Fruit fly (Drosophila melanogaster) S2 (cell line): ENCODE results near the gene thoc7.

Experiments
- CG8478 ChIP-seq: fragments of >200 bp; optimal IDR thresholded peaks from 2 replicates; lab custom pipeline; 2018
- CTCF ChIP-seq, 2 experiments: fragments of >200 bp; optimal IDR thresholded peaks; 2 replicates each; lab custom pipeline; 2018

Gene thoc7

DNA sequence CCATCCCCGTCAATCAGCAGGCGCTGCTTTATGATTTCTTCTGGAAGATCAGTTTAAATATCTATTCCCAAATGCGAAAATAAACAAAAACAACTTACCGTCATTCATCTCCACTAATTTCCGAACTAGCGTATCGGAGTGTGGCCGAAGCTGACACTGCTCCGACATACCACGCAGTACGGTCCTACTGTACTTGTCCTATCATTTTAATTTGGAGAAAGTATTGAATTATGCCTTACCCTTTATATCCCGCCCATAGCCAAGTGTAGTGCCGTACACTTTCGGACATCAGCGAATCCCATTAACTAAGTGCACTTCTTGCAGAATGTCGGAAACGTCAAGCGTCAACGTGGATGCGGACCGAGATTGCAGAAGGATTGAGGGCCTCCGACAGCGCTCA is at the start of gene thoc7, which contains the start of gene Dis3l2:
TSS of gene thoc7 (minus strand) at position 168 of the 400 bp plus-strand sequence.
TSS of gene Dis3l2 (plus strand) at position 190 of the 400 bp plus-strand sequence.
- TF ChIP-seq CTCF (optimal IDR thresholded peaks at IDR 0.05; lab: Kevin White, UChicago) (no peak), CG8478 (no peak)

dm6 chr3L:257618-258475 is 45.4 kb upstream of the thoc7 start, which contains the start of the genes DIP2 and wac:
Gene DIP2 (minus strand): TSS chr3L:257954.
Gene wac (plus strand): TSS chr3L:258176.
- TF ChIP-seq CG8478 (no peak), CTCF (optimal IDR thresholded peaks at IDR 0.05; lab: Kevin White, UChicago) (peak in 1 of 2 experiments; percentile 57)

DNA sequence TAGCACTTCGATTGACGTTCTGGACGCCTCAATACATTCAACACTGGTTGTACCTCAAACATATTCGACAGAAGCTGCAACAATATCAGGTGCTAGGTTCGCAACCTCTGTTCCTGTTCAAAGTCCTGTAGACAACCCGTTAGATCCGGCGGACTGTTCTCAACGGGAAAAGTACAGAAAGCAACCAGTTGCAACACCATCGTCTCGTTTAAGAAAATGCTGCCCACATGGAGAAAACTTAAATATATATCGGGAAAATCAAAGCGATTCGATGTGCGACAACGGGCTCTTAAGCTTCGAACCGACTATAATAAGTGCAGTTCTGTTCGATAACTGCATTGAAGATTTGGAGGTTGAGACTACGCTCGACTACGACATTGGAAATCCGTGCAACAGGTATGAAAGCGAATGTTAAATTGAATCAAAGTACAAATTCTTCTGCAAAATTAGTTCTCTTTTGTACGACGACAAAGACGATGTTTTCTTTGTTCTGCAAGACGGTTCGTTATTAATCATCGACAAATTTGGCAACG is 35.8 kb upstream of the thoc7 start:
- peak in 1 of 2 experiments; percentile 18 for TF ChIP-seq CTCF (optimal IDR thresholded peaks at IDR 0.05; lab: Kevin White, UChicago)
- no peak for TF ChIP-seq CG8478

DNA sequence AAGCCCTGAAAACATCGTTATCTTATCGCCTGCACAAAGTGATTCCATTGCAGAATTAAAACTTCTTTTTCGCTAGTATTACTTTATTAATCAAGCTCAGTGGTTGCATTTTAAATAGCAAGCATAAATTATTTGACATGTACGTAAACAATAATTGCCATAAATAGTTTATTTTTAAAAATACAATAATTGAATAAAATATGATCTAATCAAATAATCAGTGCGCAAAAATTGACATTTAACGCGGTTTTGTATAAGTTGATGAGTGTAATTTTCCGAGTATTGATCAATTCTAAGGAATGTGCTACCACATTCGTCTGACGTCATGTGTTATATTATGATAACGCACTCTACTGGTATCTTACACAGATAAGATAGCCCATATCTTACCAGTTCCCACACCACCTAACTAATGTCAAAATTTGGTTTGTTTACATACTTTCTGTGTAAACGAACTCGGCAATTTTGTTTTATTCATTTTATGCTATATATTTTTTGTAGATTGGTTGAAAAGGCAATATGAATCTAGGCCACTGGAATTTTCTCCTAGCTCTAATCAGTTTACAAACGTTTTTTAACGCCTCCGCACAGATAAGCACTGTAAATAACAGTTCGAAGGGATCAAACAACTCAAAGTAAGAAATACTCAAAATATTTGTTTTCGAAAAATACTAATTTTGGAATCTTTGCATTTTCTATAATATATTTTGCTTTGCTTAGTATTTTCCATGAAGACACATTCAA is 35.2 kb upstream of the thoc7 start, which contains the start of gene mthl14:
TSS of gene mthl14 (plus strand) at position 10 of the 744 bp plus-strand sequence.
- TF ChIP-seq CTCF (optimal IDR thresholded peaks at IDR 0.05; lab: Kevin White, UChicago) = no peak
- TF ChIP-seq CG8478 = no peak

DNA sequence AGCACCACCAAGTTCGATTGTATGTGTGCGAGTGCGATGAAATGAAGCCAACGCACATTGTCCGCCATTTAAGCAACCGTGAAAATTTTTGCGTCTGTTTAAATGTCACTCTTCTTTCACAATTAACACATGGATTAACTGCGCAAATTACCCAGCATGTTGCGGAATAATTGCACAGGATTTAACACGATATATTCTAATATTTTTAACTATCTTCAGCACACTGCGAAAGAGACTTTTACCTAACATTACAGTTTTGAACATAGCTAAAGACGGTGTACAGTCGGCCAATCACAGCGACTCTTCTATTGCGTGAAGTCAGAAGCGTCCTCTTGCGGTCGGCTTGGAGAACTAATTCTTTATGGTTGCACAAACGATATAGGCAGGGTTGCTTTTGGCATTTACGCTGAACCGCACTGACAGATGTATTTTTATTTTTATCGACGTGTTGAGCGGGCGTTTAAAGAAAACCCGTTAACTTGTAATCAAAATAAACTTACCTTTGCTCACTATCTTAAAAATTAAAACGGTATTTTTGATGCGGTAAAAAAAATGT is 34.2 kb upstream of the thoc7 start:
- TF ChIP-seq CG8478 (no peak), CTCF (optimal IDR thresholded peaks at IDR 0.05; lab: Kevin White, UChicago) (peak; percentile 96 to 97)

DNA sequence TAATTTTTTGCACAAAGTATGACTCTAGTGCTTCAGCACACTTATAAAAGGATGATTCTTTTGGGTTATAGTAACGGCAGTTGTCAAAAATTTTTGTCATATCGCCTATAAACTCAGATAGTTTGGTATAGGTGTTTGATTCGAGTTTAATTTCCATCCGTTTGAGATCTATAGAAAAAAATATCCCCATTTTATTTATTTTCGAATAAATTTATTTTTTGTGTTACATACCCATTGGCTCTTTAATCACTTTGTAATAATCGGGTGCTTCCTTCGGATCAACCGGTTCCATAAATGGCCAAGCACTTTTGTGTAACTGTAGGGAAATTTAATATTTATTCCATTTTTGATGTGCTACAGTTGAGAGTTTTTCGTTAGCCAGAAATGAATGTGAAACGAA is 21.9 kb upstream of the thoc7 start:
- no peak for TF ChIP-seq CG8478

dm6 chr3L:233251-233650 is 20.8 kb upstream of the thoc7 start, which contains the start of gene CG34453:
Gene CG34453 (minus strand): TSS chr3L:233351.
- TF ChIP-seq CTCF (optimal IDR thresholded peaks at IDR 0.05; lab: Kevin White, UChicago) (no peak), CG8478 (no peak)

- TF ChIP-seq CG8478 = no peak
- TF ChIP-seq CTCF (optimal IDR thresholded peaks at IDR 0.05; lab: Kevin White, UChicago) = no peak
These were observed 19.8 kb upstream of the thoc7 start, which contains the start of gene CG34454 for dm6 chr3L:232267-232666. Gene CG34454 (minus strand): TSS chr3L:232350.

DNA sequence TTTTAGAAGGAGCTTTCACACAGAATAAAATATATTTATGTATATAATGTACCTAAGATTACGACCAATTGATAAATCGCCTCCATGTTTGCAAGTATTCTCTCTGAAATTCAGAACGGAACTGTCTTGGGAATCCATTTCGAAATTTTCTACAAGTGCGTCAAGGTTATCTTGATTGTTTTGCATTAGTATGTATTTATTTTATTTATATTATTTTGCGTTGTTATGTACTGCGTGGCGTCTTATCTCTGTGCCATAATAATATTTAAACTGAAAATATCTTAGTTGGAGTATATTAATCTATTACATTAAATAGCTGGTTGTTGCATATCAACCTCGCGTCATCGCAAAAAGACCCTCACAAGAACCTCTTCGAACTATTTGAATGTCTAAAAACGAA is 19.0 kb upstream of the thoc7 start, which contains the start of gene CG42846:
TSS of gene CG42846 (minus strand) at position 101 of the 400 bp plus-strand sequence.
- no peak for TF ChIP-seq CG8478
- TF ChIP-seq CTCF (optimal IDR thresholded peaks at IDR 0.05; lab: Kevin White, UChicago) = no peak

DNA sequence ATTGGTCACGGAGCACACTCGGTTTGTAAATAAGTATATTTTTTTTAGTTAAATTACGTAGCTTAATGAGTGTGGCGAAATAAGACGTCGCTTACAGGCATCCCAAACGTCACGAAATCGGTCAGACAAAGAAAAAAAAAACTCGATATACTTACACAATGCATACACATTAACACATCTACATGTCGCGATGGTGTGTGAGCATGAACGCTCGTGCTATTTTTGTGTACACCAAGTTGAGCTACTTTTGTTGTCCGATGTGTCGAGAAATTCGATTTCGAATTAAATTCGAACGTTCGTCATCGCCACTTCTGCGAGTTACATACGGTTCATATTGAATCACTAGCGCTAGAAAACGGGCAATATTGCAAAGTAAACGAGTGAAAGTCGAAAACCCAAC is 12.6 kb upstream of the thoc7 start:
- TF ChIP-seq CTCF (optimal IDR thresholded peaks at IDR 0.05; lab: Kevin White, UChicago) = no peak
- no peak for TF ChIP-seq CG8478

DNA sequence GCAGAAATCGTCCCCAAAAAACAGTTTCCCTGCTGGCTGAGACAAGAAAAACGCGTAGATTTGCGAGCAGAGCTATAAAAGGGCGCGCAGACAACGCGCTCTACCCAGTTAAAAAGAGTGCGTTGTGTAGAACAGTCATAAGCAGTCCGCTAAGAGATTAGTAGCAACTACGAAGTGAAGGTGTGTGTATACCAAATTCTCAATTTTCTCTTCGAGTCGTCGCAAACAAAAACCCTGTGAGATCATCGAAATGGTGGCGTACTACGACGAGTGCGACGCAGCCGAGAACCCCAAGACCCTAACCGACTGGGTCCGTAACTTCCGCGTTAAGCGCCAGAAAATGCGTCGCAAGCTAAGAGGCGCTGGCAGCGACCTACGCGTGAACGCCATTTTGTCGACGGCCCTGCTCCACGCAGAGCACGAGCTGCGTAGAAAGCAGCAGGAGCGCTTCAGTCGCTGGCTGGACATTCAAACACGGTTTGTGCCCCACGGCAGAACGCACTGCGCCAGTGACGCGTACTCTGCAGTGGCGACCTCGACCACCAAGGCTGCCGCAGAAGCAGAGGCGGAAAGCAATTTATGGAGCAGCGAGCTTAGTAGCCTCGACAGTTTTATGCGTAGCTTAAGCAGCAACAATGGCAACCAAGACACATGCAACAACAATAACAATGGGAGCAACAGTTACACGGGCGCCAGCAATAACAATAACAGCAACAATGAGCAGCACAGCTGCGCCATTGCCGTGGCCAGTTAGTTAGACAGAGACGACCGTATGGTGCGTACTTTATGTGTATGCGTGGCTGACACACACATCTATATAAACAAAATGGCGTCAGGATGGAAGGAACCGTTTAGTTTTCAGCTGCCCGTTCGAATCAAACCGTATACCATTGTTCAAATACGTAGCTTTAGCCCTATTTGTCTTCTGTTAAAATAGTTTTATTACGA is 11.8 kb upstream of the thoc7 start:
- TF ChIP-seq CG8478 (no peak), CTCF (optimal IDR thresholded peaks at IDR 0.05; lab: Kevin White, UChicago) (no peak)

DNA sequence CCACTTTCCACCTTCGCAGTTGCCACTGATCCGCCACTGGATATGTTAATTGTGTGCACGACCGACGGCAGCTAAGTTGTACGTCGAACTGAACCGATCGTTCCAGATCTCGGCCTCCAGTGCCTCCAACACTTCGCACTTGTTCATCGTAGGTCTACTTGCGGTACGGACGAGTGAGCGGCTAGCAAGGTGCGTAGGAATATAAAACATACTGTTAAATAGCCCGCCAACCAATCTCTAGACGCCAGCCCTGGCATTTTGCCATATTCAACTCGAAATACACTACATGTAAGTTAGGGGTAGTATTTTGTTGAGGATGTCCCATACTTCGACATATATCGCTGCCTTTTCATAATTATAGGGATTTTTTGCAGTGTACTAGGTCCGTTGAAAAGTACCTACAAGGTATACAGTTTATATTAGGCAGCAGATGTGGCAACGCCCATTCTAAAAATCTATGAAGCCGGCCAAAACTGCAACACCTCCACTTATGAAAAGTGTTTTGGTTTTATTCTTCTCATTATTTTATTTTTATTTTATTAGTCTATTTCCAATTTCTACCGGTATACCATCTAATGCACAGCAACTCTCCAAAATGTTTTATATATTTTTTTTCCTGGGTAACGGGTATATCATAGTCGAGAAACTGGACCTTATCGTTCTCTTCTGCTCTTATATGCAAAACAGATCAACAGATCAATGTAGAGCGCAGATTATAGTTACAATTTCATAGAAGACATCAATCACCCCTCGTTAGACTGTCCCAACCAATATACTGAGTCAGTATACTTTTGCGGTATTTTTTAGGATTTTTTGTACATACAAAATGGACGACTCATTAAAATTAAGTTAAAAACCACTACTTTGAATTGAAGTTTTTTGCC is 10.8 kb upstream of the thoc7 start, which contains the start of the genes pyx and CG33229:
TSS of gene pyx (minus strand) at position 51 of the 884 bp plus-strand sequence.
TSS of gene CG33229 (plus strand) at position 834 of the 884 bp plus-strand sequence.
- TF ChIP-seq CTCF (optimal IDR thresholded peaks at IDR 0.05; lab: Kevin White, UChicago) (no peak), CG8478 (no peak)
